Worm (Caenorhabditis elegans) whole organism, L2 larva: ENCODE results near the gene gad-3.

Experiments
- ZK546.5 ChIP-seq: sonication (generic microtip); optimal IDR thresholded peaks from 2 replicates; lab custom pipeline; 2017; ENCODE audit warnings: missing biosample characterization, missing genetic modification characterization
- ama-1 ChIP-seq: fragments of 150-350 bp; optimal IDR thresholded peaks from 2 replicates; lab custom pipeline; 2018; ENCODE audit warnings: inconsistent platforms
- fos-1 ChIP-seq: fragments of 150-350 bp; optimal IDR thresholded peaks from 2 replicates; lab custom pipeline; 2014; ENCODE audit warnings: missing biosample characterization, missing genetic modification characterization
- lin-13 ChIP-seq: fragments of 150-350 bp; optimal IDR thresholded peaks from 2 replicates; lab custom pipeline; 2014; ENCODE audit warnings: missing biosample characterization, missing genetic modification reagents, missing genetic modification characterization
- lin-39 ChIP-seq: fragments of 150-350 bp; optimal IDR thresholded peaks from 2 replicates; lab custom pipeline; 2014; ENCODE audit warnings: missing biosample characterization, missing genetic modification reagents, missing genetic modification characterization
- nhr-6 ChIP-seq: fragments of 150-350 bp; optimal IDR thresholded peaks from 2 replicates; lab custom pipeline; 2014; ENCODE audit warnings: missing biosample characterization, missing genetic modification characterization
- snpc-4 ChIP-seq: fragments of 150-350 bp; optimal IDR thresholded peaks from 2 replicates; lab custom pipeline; 2014; ENCODE audit warnings: missing biosample characterization, missing genetic modification characterization
- unc-39 ChIP-seq: fragments of 150-350 bp; optimal IDR thresholded peaks from 2 replicates; lab custom pipeline; 2014; ENCODE audit warnings: missing biosample characterization, missing genetic modification characterization
- unc-62 ChIP-seq: fragments of 150-350 bp; optimal IDR thresholded peaks from 2 replicates; lab custom pipeline; 2014; ENCODE audit warnings: missing biosample characterization, missing genetic modification reagents, missing genetic modification characterization
- ztf-1 ChIP-seq: fragments of 200-800 bp; sonication (Bioruptor generic); conservative IDR thresholded peaks from 2 replicates; pipeline ENCODE4 v1.3.6; 2022; ENCODE audit warnings: missing genetic modification characterization, missing compliant biosample characterization
- ztf-11 ChIP-seq: sonication (generic microtip); optimal IDR thresholded peaks from 2 replicates; lab custom pipeline; 2017; ENCODE audit warnings: missing biosample characterization, missing genetic modification characterization
- ztf-4 ChIP-seq: fragments of 150-350 bp; optimal IDR thresholded peaks from 2 replicates; lab custom pipeline; 2014; ENCODE audit warnings: missing biosample characterization, missing genetic modification characterization

ce11 chrV:9143896-9144295 lies 28.9 kb downstream of the gad-3 start:
- no peak for TF ChIP-seq fos-1 (tag; lab: Kevin White, UChicago)
- TF ChIP-seq ZK546.5 (tag; lab: Kevin White, UChicago), result no peak
- TF ChIP-seq ama-1 (lab: Kevin White, UChicago), result no peak
- no peak for TF ChIP-seq lin-13 (GFP tag; lab: Kevin White, UChicago)
- TF ChIP-seq unc-62, result no peak
- TF ChIP-seq unc-39 (tag; lab: Kevin White, UChicago), result no peak
- no peak for TF ChIP-seq snpc-4
- TF ChIP-seq nhr-6 (tag; lab: Kevin White, UChicago), result no peak
- no peak for TF ChIP-seq ztf-1 (GFP tag; lab: Robert Waterston, UW)
- no peak for TF ChIP-seq lin-39 (tag; lab: Kevin White, UChicago)
- TF ChIP-seq ztf-11, result no peak
- no peak for TF ChIP-seq ztf-4
